Fruit fly (Drosophila melanogaster): ENCODE measurements around the gene CG4830.

CG4830 gene

DNA sequence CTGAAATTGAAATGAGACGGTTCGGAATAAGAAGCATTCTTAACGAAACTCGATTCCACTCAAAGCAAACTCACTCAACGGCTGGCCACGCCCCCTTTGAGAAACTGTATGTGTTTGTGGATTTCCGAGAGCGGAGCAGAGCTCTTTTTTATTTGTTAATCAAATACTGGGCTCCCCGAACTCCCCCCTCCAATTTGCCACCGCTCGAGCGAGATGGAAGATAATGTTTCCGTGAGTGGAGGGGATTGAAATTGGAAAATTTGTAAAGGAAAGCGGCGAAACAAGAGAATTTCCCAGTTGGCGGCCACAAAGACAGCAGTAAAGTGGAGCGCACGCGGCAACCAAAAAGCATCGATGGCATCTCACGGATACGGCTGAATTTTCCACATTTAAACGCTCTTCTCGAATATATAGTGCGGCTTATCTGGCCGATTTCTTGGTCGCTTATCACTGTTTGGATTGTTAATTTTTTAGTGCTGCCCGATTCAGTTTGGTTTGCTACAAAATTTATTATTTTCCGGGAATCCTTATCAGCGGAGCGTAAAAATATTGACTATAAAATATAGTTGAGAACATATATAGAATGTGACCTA, 34.4 kb upstream of the CG4830 start:
- TF ChIP-seq sage (GFP tag; optimal IDR thresholded peaks at IDR 0.05): no peak
- TF ChIP-seq dl (GFP tag; optimal IDR thresholded peaks at IDR 0.05; ENCODE audit: insufficient read depth in 1 of 2, partially characterized antibody in 2 of 2): peak in 1 of 2 experiments; percentile 41
- TF ChIP-seq CrebA (GFP tag; optimal IDR thresholded peaks at IDR 0.05; ENCODE audit: borderline replicate concordance): no peak
- no peak for TF ChIP-seq h (GFP tag; optimal IDR thresholded peaks at IDR 0.05)
- TF ChIP-seq Hnf4 (GFP tag; optimal IDR thresholded peaks at IDR 0.05): no peak
- TF ChIP-seq br (GFP tag; optimal IDR thresholded peaks at IDR 0.05): no peak
- no peak for TF ChIP-seq fru (GFP tag; optimal IDR thresholded peaks at IDR 0.05)
- no peak for TF ChIP-seq Rel (GFP tag; optimal IDR thresholded peaks at IDR 0.05)
- no peak for TF ChIP-seq Rel (tag; optimal IDR thresholded peaks at IDR 0.05)
- TF ChIP-seq Mio (GFP tag; optimal IDR thresholded peaks at IDR 0.05): no peak
- no peak for TF ChIP-seq N (GFP tag; optimal IDR thresholded peaks at IDR 0.05)
- peak; percentile 4 for TF ChIP-seq Dif (GFP tag; optimal IDR thresholded peaks at IDR 0.05; ENCODE audit: partially characterized antibody)
- no peak for TF ChIP-seq OdsH (GFP tag; optimal IDR thresholded peaks at IDR 0.05)
- TF ChIP-seq brk (GFP tag; optimal IDR thresholded peaks at IDR 0.05): no peak

DNA sequence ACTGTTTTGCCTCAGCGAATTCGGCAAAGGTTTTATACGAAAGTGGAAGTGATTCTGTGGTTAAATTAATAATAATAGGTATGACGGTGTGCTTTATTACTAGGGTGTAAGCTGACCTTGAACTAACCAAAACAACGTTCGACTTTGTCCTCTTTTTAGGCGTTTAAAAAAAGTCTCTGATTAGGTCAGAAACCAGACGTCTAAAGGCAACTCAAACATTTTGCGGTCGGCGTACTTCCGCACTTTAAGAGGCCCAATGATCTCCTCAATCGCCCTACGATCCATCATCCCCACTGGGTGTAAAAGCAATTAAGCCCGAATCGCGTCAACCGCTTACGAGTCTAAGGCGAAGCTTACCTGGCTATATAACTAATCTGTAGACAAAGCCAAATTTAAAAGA, 29.0 kb upstream of the CG4830 start, which contains the start of gene Cyp313a3:
Gene Cyp313a3, minus strand, starts transcription at position 101 of the 400 bp plus-strand sequence.
- TF ChIP-seq Hr83 (GFP tag; optimal IDR thresholded peaks at IDR 0.05; ENCODE audit: poor library complexity, severe bottlenecking): no peak
- TF ChIP-seq CG32264 (GFP tag; optimal IDR thresholded peaks at IDR 0.05): no peak
- no peak for TF ChIP-seq psq (GFP tag; optimal IDR thresholded peaks at IDR 0.05)

DNA sequence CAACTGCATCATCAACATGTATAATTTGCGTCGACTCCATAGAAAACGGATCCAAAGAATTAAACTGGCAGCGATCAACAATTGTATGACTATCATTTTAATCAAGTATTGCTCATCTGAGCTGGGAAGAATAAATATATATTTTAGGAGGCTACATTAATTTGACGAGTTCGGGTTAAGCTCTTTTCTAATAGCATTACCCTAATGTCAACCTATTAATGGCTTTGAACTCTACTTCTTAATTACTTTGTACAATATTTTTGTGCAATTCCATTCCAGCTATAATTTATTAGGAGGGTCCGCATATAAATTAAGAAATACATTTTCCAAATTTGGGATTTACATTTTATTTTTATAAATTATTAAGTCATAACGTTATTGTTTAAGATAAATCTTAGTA, 26.6 kb upstream of the CG4830 start, which contains the start of gene Cyp313a2:
Gene Cyp313a2, minus strand, starts transcription at position 101 of the 400 bp plus-strand sequence.
- TF ChIP-seq CG9705 (GFP tag; optimal IDR thresholded peaks at IDR 0.05) (no peak), CrebA (GFP tag; optimal IDR thresholded peaks at IDR 0.05; ENCODE audit: borderline replicate concordance) (no peak), Jra (GFP tag; optimal IDR thresholded peaks at IDR 0.05) (no peak), Myc (optimal IDR thresholded peaks at IDR 0.05) (no peak), h (GFP tag; optimal IDR thresholded peaks at IDR 0.05) (no peak), ey (GFP tag; optimal IDR thresholded peaks at IDR 0.05) (no peak), sv (GFP tag; optimal IDR thresholded peaks at IDR 0.05) (no peak), usp (GFP tag; optimal IDR thresholded peaks at IDR 0.05) (no peak), Rel (GFP tag; optimal IDR thresholded peaks at IDR 0.05) (no peak), Rel (tag; optimal IDR thresholded peaks at IDR 0.05) (no peak), psq (GFP tag; optimal IDR thresholded peaks at IDR 0.05) (no peak), Vsx2 (GFP tag; optimal IDR thresholded peaks at IDR 0.05; ENCODE audit: partially characterized antibody) (no peak), foxo (GFP tag; optimal IDR thresholded peaks at IDR 0.05) (no peak), rgr (GFP tag; optimal IDR thresholded peaks at IDR 0.05) (no peak), Mio (GFP tag; optimal IDR thresholded peaks at IDR 0.05) (no peak)

DNA sequence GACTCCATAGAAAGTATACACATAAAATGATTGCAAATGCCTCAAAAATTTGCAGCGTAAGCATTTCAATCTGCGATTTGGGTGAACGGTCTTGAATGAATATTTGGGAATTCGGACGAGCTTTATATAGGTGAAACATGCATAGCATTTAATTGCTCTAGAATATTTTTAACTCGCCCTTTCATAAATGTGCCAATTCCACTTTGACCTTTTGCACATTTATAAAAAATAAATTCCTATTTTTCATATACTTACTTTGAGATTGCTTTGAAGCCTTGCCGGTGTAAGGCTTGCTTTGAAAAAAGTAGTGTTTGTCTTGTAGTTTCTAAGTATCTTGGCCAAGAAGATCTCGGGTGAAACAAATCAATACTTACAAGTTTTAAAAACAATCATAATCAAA, 24.4 kb upstream of the CG4830 start, which contains the start of gene Cyp313a5:
Gene Cyp313a5, minus strand, starts transcription at position 101 of the 400 bp plus-strand sequence.
- TF ChIP-seq Rel (GFP tag; optimal IDR thresholded peaks at IDR 0.05) (no peak), Rel (tag; optimal IDR thresholded peaks at IDR 0.05) (no peak), dsf (GFP tag; optimal IDR thresholded peaks at IDR 0.05; ENCODE audit: borderline replicate concordance) (no peak), pan (optimal IDR thresholded peaks at IDR 0.05) (no peak)

DNA sequence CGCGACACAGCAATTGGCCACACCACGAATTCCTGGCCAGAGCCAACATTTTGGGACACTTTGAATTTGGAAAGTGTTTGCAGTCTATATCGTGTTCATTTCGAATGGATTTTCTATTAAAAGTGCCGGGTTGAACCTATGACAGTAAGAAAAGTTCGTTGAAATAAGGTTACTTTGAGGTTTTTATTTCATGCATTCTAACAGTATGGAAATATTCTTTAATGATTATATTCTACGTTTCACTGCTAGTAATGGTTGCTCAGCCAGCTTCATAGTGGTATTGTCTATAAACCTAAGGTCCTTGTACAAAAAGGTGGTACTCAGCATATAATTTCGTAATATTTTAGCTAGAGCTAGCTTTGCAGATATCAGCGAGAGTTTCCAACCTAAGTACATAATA, 22.5 kb upstream of the CG4830 start, which contains the start of gene Pglym87:
Gene Pglym87, minus strand, starts transcription at position 101 of the 400 bp plus-strand sequence.
- TF ChIP-seq HLH106 (tag; optimal IDR thresholded peaks at IDR 0.05): no peak
- no peak for TF ChIP-seq lola (GFP tag; optimal IDR thresholded peaks at IDR 0.05)
- no peak for TF ChIP-seq h (GFP tag; optimal IDR thresholded peaks at IDR 0.05)
- TF ChIP-seq Jra (GFP tag; optimal IDR thresholded peaks at IDR 0.05): no peak
- no peak for TF ChIP-seq ey (GFP tag; optimal IDR thresholded peaks at IDR 0.05)
- TF ChIP-seq fru (GFP tag; optimal IDR thresholded peaks at IDR 0.05): no peak
- no peak for TF ChIP-seq dmrt93B (GFP tag; optimal IDR thresholded peaks at IDR 0.05)
- TF ChIP-seq CrebA (GFP tag; optimal IDR thresholded peaks at IDR 0.05; ENCODE audit: borderline replicate concordance): no peak
- TF ChIP-seq GATAd (GFP tag; optimal IDR thresholded peaks at IDR 0.05): no peak
- no peak for TF ChIP-seq Sp1 (GFP tag; optimal IDR thresholded peaks at IDR 0.05)
- TF ChIP-seq OdsH (GFP tag; optimal IDR thresholded peaks at IDR 0.05): no peak
- TF ChIP-seq sage (GFP tag; optimal IDR thresholded peaks at IDR 0.05): no peak
- no peak for TF ChIP-seq jim (GFP tag; optimal IDR thresholded peaks at IDR 0.05)
- no peak for TF ChIP-seq Myc (optimal IDR thresholded peaks at IDR 0.05)
- no peak for TF ChIP-seq Dif (GFP tag; optimal IDR thresholded peaks at IDR 0.05; ENCODE audit: partially characterized antibody)
- TF ChIP-seq dl (GFP tag; optimal IDR thresholded peaks at IDR 0.05; ENCODE audit: insufficient read depth in 1 of 2, partially characterized antibody in 2 of 2): no peak
- TF ChIP-seq usp (GFP tag; optimal IDR thresholded peaks at IDR 0.05): no peak
- no peak for TF ChIP-seq br (GFP tag; optimal IDR thresholded peaks at IDR 0.05)
